Fruit fly (Drosophila melanogaster) Kc167 (cell line): Measurements from ENCODE around the gene CG10681.

Experiments
- Myc ChIP-seq: fragments of >200 bp; optimal IDR thresholded peaks from 2 replicates; lab custom pipeline; 2017; ENCODE audit warnings: missing external identifiers
- psq ChIP-seq: fragments of >200 bp; optimal IDR thresholded peaks from 2 replicates; lab custom pipeline; 2017; ENCODE audit warnings: missing external identifiers

DNA sequence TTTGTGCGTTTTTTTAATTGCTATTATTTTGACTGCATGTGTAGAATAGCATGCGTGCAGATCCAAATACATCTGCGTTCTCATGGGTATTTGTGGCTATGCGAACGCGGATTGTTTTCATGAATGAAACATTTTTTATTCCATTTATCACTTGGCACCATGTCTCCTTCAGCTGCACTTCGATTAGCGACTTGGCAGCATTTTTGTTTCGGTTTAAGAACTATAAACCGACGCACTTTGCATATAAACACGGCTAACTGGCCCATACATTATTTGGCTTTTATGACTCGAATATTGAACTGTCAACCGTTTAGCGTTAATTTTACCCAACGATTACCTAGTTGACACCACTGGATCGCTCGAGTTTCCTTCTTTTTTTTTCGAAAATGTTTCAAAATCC is 16.8 kb upstream of the CG10681 start:
- TF ChIP-seq Myc: no peak
- TF ChIP-seq psq (lab: Kevin White, UChicago): no peak
